Fruit fly (Drosophila melanogaster): ENCODE data around the gene Bhmt.
A peak's percentile ranks its signal among the peaks of the same experiment; 100 is the strongest.

Gene Bhmt

dm6 chr2L:18981947-18982579 is 25.0 kb upstream of the Bhmt start:
- TF ChIP-seq noc (tag; optimal IDR thresholded peaks at IDR 0.05) = no peak

dm6 chr2L:18981484-18981883 is 24.4 kb upstream of the Bhmt start:
- TF ChIP-seq noc (tag; optimal IDR thresholded peaks at IDR 0.05) = no peak

dm6 chr2L:18980982-18981381 is 23.9 kb upstream of the Bhmt start:
- no peak for TF ChIP-seq noc (tag; optimal IDR thresholded peaks at IDR 0.05)

dm6 chr2L:18979407-18979806 is 22.3 kb upstream of the Bhmt start:
- TF ChIP-seq noc (tag; optimal IDR thresholded peaks at IDR 0.05) = no peak

dm6 chr2L:18978923-18979322 is 21.8 kb upstream of the Bhmt start:
- no peak for TF ChIP-seq noc (tag; optimal IDR thresholded peaks at IDR 0.05)

- no peak for TF ChIP-seq noc (tag; optimal IDR thresholded peaks at IDR 0.05)
These were observed 19.6 kb upstream of the Bhmt start for dm6 chr2L:18976749-18977148.

- peak; percentile 78 for TF ChIP-seq noc (tag; optimal IDR thresholded peaks at IDR 0.05)
These were observed 17.1 kb upstream of the Bhmt start, which contains the start of the genes L2HGDH and CG10431 for dm6 chr2L:18974063-18974779. TSS of gene L2HGDH (minus strand) at chr2L:18974448. TSS of gene CG10431 (plus strand) at chr2L:18974710.

- no peak for TF ChIP-seq noc (tag; optimal IDR thresholded peaks at IDR 0.05)
These were observed 11.4 kb upstream of the Bhmt start, which contains the start of the genes Nak and Tango6 for dm6 chr2L:18968370-18969105. TSS of gene Nak (minus strand) at chr2L:18968744. TSS of gene Tango6 (plus strand) at chr2L:18969028.

- no peak for TF ChIP-seq noc (tag; optimal IDR thresholded peaks at IDR 0.05)
These were observed 10.8 kb upstream of the Bhmt start for dm6 chr2L:18967897-18968296.

- peak; percentile 60 for TF ChIP-seq noc (tag; optimal IDR thresholded peaks at IDR 0.05)
These were observed 9.7 kb upstream of the Bhmt start for dm6 chr2L:18966844-18967243.

- TF ChIP-seq noc (tag; optimal IDR thresholded peaks at IDR 0.05) = peak; percentile 69
These were observed 9.1 kb upstream of the Bhmt start for dm6 chr2L:18966214-18966556.

dm6 chr2L:18965367-18966213 is 8.5 kb upstream of the Bhmt start:
- TF ChIP-seq noc (tag; optimal IDR thresholded peaks at IDR 0.05) = peak; percentile 77

dm6 chr2L:18955666-18956065 is 1.4 kb downstream of the Bhmt start:
- TF ChIP-seq noc (tag; optimal IDR thresholded peaks at IDR 0.05) = peak; percentile 42

dm6 chr2L:18954255-18954715 is 2.8 kb downstream of the Bhmt start, which contains the start of gene CG10621:
TSS of gene CG10621 (minus strand) at chr2L:18954431.
- TF ChIP-seq noc (tag; optimal IDR thresholded peaks at IDR 0.05) = peak; percentile 75

- no peak for TF ChIP-seq noc (tag; optimal IDR thresholded peaks at IDR 0.05)
These were observed 3.4 kb downstream of the Bhmt start for dm6 chr2L:18953512-18954254.

Measured in whole organism, larva.